Worm (Caenorhabditis elegans): Measurements from ENCODE around the gene nspb-8.

Gene nspb-8

ce11 chrII:14610492-14611142 lies 30.2 kb upstream of the nspb-8 start:
- TF ChIP-seq C34B4.2 (tag; optimal IDR thresholded peaks at IDR 0.05) (no peak), ets-5 (GFP tag; IDR thresholded peaks at IDR 0.05) (no peak), lin-13 (GFP tag; optimal IDR thresholded peaks at IDR 0.05) (no peak), mep-1 (tag; optimal IDR thresholded peaks at IDR 0.05) (no peak), ama-1 (optimal IDR thresholded peaks at IDR 0.05) (peak; percentile 20), efl-1 (optimal IDR thresholded peaks at IDR 0.05) (no peak), efl-1 (GFP tag; optimal IDR thresholded peaks at IDR 0.05 in 1 of 2) (peak in 1 of 2 experiments; percentile 50), elt-2 (tag; optimal IDR thresholded peaks at IDR 0.05) (no peak), nhr-47 (tag; optimal IDR thresholded peaks at IDR 0.05) (no peak), C04F5.9 (tag; optimal IDR thresholded peaks at IDR 0.05) (no peak), Y116A8C.19 (tag; optimal IDR thresholded peaks at IDR 0.05; ENCODE audit: borderline replicate concordance) (no peak), isw-1 (GFP tag; IDR thresholded peaks at IDR 0.05) (no peak), zag-1 (tag; optimal IDR thresholded peaks at IDR 0.05) (no peak), mef-2 (tag; optimal IDR thresholded peaks at IDR 0.05) (no peak), nhr-28 (tag; optimal IDR thresholded peaks at IDR 0.05) (no peak), mdl-1 (tag; optimal IDR thresholded peaks at IDR 0.05) (no peak), lsy-2 (tag; optimal IDR thresholded peaks at IDR 0.05) (no peak), grh-1 (GFP tag; IDR thresholded peaks at IDR 0.05) (no peak), unc-86 (tag; optimal IDR thresholded peaks at IDR 0.05) (no peak), hlh-4 (tag; optimal IDR thresholded peaks at IDR 0.05) (no peak), irx-1 (tag; optimal IDR thresholded peaks at IDR 0.05) (no peak), mab-9 (GFP tag; IDR thresholded peaks at IDR 0.05) (no peak), lin-39 (tag; optimal IDR thresholded peaks at IDR 0.05) (peak; percentile 16), blmp-1 (tag; optimal IDR thresholded peaks at IDR 0.05) (peak; percentile 42), ceh-63 (GFP tag; optimal IDR thresholded peaks at IDR 0.05) (no peak), nhr-11 (tag; optimal IDR thresholded peaks at IDR 0.05) (no peak), pax-3 (tag; optimal IDR thresholded peaks at IDR 0.05) (no peak)

ce11 chrII:14609297-14609937 lies 29.0 kb upstream of the nspb-8 start:
- TF ChIP-seq swsn-7 (tag; optimal IDR thresholded peaks at IDR 0.05) (no peak), efl-1 (optimal IDR thresholded peaks at IDR 0.05) (no peak), efl-1 (GFP tag; optimal IDR thresholded peaks at IDR 0.05 in 1 of 2) (peak in 1 of 2 experiments; percentile 30)

- TF ChIP-seq ets-5 (GFP tag; IDR thresholded peaks at IDR 0.05) = no peak
- TF ChIP-seq efl-3 (GFP tag; optimal IDR thresholded peaks at IDR 0.05) = no peak
- no peak for TF ChIP-seq pqm-1 (tag; optimal IDR thresholded peaks at IDR 0.05)
- TF ChIP-seq alr-1 (tag; optimal IDR thresholded peaks at IDR 0.05; ENCODE audit: borderline replicate concordance) = no peak
- no peak for TF ChIP-seq efl-1 (optimal IDR thresholded peaks at IDR 0.05)
- TF ChIP-seq efl-1 (GFP tag; optimal IDR thresholded peaks at IDR 0.05 in 1 of 2) = peak in 1 of 2 experiments; percentile 51
- TF ChIP-seq nhr-77 (tag; optimal IDR thresholded peaks at IDR 0.05) = no peak
- no peak for TF ChIP-seq rnt-1 (tag; optimal IDR thresholded peaks at IDR 0.05)
Measured at ce11 chrII:14608508-14608907, 28.1 kb upstream of the nspb-8 start.

- TF ChIP-seq efl-1 (optimal IDR thresholded peaks at IDR 0.05) = no peak
- TF ChIP-seq efl-1 (GFP tag; optimal IDR thresholded peaks at IDR 0.05 in 1 of 2) = peak in 1 of 2 experiments; percentile 74
- no peak for TF ChIP-seq alr-1 (tag; optimal IDR thresholded peaks at IDR 0.05; ENCODE audit: borderline replicate concordance)
Measured at ce11 chrII:14606172-14606571, 25.7 kb upstream of the nspb-8 start, which contains the start of gene arl-3. Gene arl-3, plus strand, starts transcription at chrII:14606472.

DNA sequence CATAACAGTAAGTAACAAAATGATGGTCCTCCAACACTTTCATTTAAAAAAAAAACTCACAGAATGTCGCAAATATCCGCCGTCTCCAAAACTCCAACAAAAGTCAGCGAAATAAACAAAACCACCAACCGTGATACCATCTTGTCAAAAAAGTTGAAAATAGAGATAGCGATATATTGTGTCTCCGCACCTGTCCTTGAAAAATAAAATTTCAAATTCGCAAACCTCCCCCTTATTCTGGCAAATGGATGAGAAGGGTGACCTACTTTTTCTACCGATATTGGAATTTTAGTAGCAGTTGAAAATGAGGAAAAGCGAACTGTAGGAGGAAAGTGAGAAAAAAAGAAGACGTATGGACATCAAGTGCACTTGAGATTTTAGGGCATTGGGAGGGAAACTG lies 25.0 kb upstream of the nspb-8 start, which contains the start of gene F19H8.2:
F19H8.2 (minus strand) TSS at position 391 of the 400 bp plus-strand sequence.
- TF ChIP-seq jun-1 (tag; optimal IDR thresholded peaks at IDR 0.05) = no peak
- TF ChIP-seq elt-3 (tag; optimal IDR thresholded peaks at IDR 0.05) = no peak
- no peak for TF ChIP-seq aha-1 (tag; optimal IDR thresholded peaks at IDR 0.05)
- peak; percentile 84 for TF ChIP-seq blmp-1 (tag; optimal IDR thresholded peaks at IDR 0.05)
- TF ChIP-seq mep-1 (tag; optimal IDR thresholded peaks at IDR 0.05) = peak; percentile 12
- TF ChIP-seq F16B12.6 (tag; optimal IDR thresholded peaks at IDR 0.05) = no peak
- TF ChIP-seq nhr-12 (tag; optimal IDR thresholded peaks at IDR 0.05) = no peak
- no peak for TF ChIP-seq C16A3.4 (tag; optimal IDR thresholded peaks at IDR 0.05)
- peak; percentile 68 for TF ChIP-seq nhr-85 (tag)
- TF ChIP-seq lin-35 (GFP tag; optimal IDR thresholded peaks at IDR 0.05) = no peak
- TF ChIP-seq mab-9 (GFP tag; IDR thresholded peaks at IDR 0.05) = no peak
- TF ChIP-seq lsy-2 (tag; optimal IDR thresholded peaks at IDR 0.05) = no peak
- TF ChIP-seq isw-1 (GFP tag; IDR thresholded peaks at IDR 0.05) = no peak
- TF ChIP-seq unc-130 (tag; optimal IDR thresholded peaks at IDR 0.05) = no peak
- TF ChIP-seq ztf-11 (tag; optimal IDR thresholded peaks at IDR 0.05) = no peak
- no peak for TF ChIP-seq pag-3 (tag; optimal IDR thresholded peaks at IDR 0.05; ENCODE audit: borderline replicate concordance, insufficient read depth)
- no peak for TF ChIP-seq unc-62 (GFP tag; optimal IDR thresholded peaks at IDR 0.05)
